Worm (Caenorhabditis elegans): ENCODE measurements around the gene K06A4.2.

DNA sequence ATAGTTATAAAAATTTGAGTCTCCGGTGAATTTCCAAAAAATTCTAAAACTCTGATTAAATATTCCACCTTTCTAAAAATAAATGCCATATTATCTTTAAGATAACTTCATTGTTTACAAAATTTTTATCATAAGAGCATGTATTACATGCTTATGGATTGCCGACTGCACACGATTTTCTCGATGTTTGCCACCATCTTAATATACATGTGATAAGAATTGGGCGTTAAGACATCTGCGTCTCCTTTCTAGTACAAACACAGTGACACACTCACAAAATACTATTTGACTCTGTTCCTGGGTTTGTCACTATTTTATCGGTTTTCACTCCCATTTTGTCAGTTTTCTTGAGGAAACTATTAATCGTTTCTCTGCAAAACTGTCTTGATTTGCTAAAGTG, 40.9 kb upstream of the K06A4.2 start:
- TF ChIP-seq dao-5 (tag; optimal IDR thresholded peaks at IDR 0.05), result no peak
- no peak for TF ChIP-seq W03F9.2 (tag; optimal IDR thresholded peaks at IDR 0.05)
- no peak for TF ChIP-seq him-1 (tag; optimal IDR thresholded peaks at IDR 0.05)
